Worm (Caenorhabditis elegans): Measurements from ENCODE around the gene rabn-5.

Gene rabn-5

DNA sequence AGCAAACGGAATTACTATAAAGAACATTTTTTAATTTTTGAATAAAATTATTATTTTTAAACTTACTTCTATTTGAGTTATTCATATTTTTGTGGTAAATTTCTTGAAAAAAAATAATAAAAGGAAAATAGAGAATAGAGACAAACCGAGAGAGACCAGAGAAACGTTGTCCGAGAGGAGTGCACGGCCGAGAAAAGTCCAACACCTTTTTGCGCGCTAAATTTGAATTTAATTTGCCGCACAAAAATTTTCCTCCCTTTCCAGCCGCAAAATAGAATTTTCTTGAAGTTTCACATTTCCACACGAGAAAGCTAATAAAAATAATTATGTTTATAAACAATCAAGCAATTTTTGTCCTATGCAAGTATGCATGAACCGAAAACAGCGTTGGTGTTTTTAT lies 7.4 kb downstream of the rabn-5 start, which contains the start of the genes F01F1.11 and F01F1.3 (continued):
- TF ChIP-seq ztf-11 (tag; optimal IDR thresholded peaks at IDR 0.05), result no peak
- TF ChIP-seq egl-27 (tag; optimal IDR thresholded peaks at IDR 0.05), result peak; percentile 68
- TF ChIP-seq ceh-82 (tag; optimal IDR thresholded peaks at IDR 0.05), result no peak
- TF ChIP-seq lin-13 (GFP tag; optimal IDR thresholded peaks at IDR 0.05), result peak; percentile 69
- peak; percentile 79 for TF ChIP-seq F13H6.1 (tag; optimal IDR thresholded peaks at IDR 0.05)
- TF ChIP-seq mdl-1 (tag; optimal IDR thresholded peaks at IDR 0.05), result no peak
- peak; percentile 88 for TF ChIP-seq sma-3 (GFP tag; optimal IDR thresholded peaks at IDR 0.05)
- TF ChIP-seq snpc-4 (tag; optimal IDR thresholded peaks at IDR 0.05), result peak; percentile 30
- peak; percentile 25 for TF ChIP-seq blmp-1 (tag; optimal IDR thresholded peaks at IDR 0.05; ENCODE audit: insufficient read depth)
- TF ChIP-seq elt-1 (tag; optimal IDR thresholded peaks at IDR 0.05), result no peak
- peak; percentile 82 for TF ChIP-seq crh-2 (tag; optimal IDR thresholded peaks at IDR 0.05)

DNA sequence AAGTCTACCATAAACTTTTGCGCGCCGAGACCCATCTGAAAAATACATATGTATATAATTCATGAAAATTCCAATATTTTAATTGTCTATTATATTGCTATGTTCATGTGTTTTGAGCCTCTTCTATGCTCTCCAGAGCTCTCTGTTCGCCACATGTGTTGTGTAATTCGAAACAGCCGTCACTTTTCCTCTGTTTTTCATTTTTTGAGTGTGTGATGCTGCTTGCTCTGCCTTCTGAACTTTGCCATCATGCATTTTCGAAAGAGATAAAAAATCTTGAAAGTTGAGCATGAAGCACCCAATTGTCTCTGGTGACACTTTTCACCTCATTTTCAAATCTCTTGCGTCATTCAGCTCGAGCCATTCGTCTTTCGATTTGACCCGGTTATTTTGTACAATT lies 7.9 kb downstream of the rabn-5 start:
- TF ChIP-seq fos-1 (tag; optimal IDR thresholded peaks at IDR 0.05) (no peak), nhr-129 (tag; optimal IDR thresholded peaks at IDR 0.05) (peak; percentile 67)

DNA sequence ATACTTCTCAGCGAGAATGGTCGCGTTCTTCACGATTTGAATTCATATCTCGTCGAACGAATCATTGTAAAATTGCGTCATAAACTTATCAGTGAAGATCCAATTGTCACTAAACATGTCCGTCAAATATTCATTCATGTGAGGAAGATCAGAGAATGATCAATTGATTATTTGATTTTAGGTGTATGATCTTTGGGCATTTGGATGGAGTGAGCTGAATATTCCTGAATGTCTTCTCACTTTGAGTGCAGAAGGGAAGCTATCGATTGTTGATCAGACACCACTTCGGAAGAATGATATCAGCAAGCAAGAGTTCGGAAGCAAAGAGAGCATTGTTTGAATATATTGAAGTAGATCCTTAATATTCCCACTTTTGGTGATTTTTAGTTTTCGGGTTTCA lies 9.9 kb downstream of the rabn-5 start:
- TF ChIP-seq lsy-2 (tag; optimal IDR thresholded peaks at IDR 0.05), result peak in 1 of 2 experiments; percentile 56
- TF ChIP-seq mbf-1 (tag; optimal IDR thresholded peaks at IDR 0.05), result no peak
- TF ChIP-seq nhr-21 (tag; optimal IDR thresholded peaks at IDR 0.05), result peak; percentile 96
- TF ChIP-seq ceh-16 (tag; optimal IDR thresholded peaks at IDR 0.05), result no peak
- TF ChIP-seq nhr-25 (tag; optimal IDR thresholded peaks at IDR 0.05), result peak; percentile 56
- no peak for TF ChIP-seq ZK546.5 (tag; optimal IDR thresholded peaks at IDR 0.05)
- no peak for TF ChIP-seq nhr-237 (tag; optimal IDR thresholded peaks at IDR 0.05)
- TF ChIP-seq nhr-6 (tag; optimal IDR thresholded peaks at IDR 0.05), result peak; percentile 31
- peak; percentile 68 for TF ChIP-seq gmeb-1 (tag; optimal IDR thresholded peaks at IDR 0.05)
- peak; percentile 65 for TF ChIP-seq blmp-1 (tag; optimal IDR thresholded peaks at IDR 0.05; ENCODE audit: insufficient read depth)
- no peak for TF ChIP-seq alr-1 (tag; optimal IDR thresholded peaks at IDR 0.05)
- no peak for TF ChIP-seq dmd-4 (tag; optimal IDR thresholded peaks at IDR 0.05)
- peak; percentile 71 for TF ChIP-seq crh-2 (tag; optimal IDR thresholded peaks at IDR 0.05)
- TF ChIP-seq unc-62 (GFP tag; optimal IDR thresholded peaks at IDR 0.05), result peak; percentile 34
- TF ChIP-seq skn-1 (tag; optimal IDR thresholded peaks at IDR 0.05), result peak; percentile 34
- TF ChIP-seq sma-9 (GFP tag; optimal IDR thresholded peaks at IDR 0.05), result peak; percentile 74
- no peak for TF ChIP-seq sma-9 (tag; optimal IDR thresholded peaks at IDR 0.05)
- peak; percentile 57 for TF ChIP-seq ztf-4 (tag; optimal IDR thresholded peaks at IDR 0.05)
- TF ChIP-seq mab-5 (tag; optimal IDR thresholded peaks at IDR 0.05), result no peak
- no peak for TF ChIP-seq egl-27 (tag; optimal IDR thresholded peaks at IDR 0.05)
- peak; percentile 42 for TF ChIP-seq fos-1 (tag; optimal IDR thresholded peaks at IDR 0.05)
- TF ChIP-seq lin-13 (GFP tag; optimal IDR thresholded peaks at IDR 0.05), result peak; percentile 15
- peak; percentile 79 for TF ChIP-seq sma-3 (GFP tag; optimal IDR thresholded peaks at IDR 0.05)
- peak; percentile 77 for TF ChIP-seq nhr-129 (tag; optimal IDR thresholded peaks at IDR 0.05)
- TF ChIP-seq mdl-1 (tag; optimal IDR thresholded peaks at IDR 0.05), result peak in 1 of 2 experiments; percentile 42
- TF ChIP-seq ama-1 (optimal IDR thresholded peaks at IDR 0.05), result peak; percentile 87
- no peak for TF ChIP-seq snpc-4 (tag; optimal IDR thresholded peaks at IDR 0.05)

DNA sequence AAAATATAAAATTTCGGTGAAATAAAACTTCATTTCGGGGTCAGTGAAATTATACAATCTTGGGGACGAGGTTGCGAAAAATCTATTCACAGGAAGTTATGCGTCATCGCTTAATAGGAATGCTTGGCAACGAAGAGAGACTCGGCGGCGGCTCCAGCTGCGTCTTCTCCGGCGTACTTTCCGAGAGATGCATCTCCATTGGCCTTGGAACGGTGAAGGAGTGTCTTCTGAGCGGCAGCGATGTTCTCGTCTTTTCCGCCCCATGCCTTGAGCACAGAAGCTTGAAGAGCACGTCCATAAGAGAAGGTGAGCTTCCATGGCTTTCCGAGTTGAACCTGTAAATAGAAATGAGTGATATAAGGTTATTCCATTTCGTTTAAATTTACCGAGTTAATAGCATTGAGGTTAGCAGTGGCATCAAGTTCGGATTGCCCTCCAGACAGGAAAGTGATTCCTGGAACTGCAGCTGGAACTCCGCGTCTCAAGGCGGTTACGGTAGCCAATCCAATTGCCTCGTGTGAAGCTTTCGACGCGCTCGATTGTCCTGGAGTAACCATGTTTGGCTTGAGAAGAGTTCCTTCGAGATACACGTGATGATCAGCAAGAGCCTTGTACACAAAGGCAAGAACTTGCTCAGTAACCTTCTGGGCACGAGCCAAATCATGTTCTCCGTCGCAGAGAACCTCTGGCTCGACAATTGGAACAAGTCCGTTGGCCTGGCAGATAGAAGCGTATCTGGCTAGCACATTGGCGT lies 10.5 kb downstream of the rabn-5 start:
- TF ChIP-seq nhr-12 (tag; optimal IDR thresholded peaks at IDR 0.05), result no peak
- peak; percentile 6 for TF ChIP-seq nhr-129 (tag; optimal IDR thresholded peaks at IDR 0.05)

DNA sequence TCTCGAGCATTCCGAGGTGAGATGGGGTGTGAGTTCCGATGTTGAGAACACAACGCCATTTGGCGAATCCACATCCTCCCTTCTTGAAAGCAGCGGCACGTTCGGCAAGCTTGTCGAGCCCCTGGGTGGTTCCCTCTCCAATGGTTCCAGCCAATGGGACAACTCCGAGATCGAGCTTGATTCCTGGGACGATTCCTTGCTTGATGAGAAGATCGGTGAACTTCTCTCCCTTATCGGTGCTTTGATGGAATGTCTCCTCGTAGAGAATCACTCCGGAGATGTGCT lies 11.0 kb downstream of the rabn-5 start:
- TF ChIP-seq R02D3.7 (tag; optimal IDR thresholded peaks at IDR 0.05) (no peak), gmeb-1 (tag; optimal IDR thresholded peaks at IDR 0.05) (no peak), nhr-77 (tag; optimal IDR thresholded peaks at IDR 0.05) (no peak), lin-11 (tag; optimal IDR thresholded peaks at IDR 0.05) (no peak), nhr-25 (tag; optimal IDR thresholded peaks at IDR 0.05) (no peak), mab-5 (tag; optimal IDR thresholded peaks at IDR 0.05) (no peak), unc-55 (GFP tag; optimal IDR thresholded peaks at IDR 0.05) (no peak), sma-9 (GFP tag; optimal IDR thresholded peaks at IDR 0.05) (no peak), sma-9 (tag; optimal IDR thresholded peaks at IDR 0.05) (no peak), dmd-4 (tag; optimal IDR thresholded peaks at IDR 0.05) (no peak), sma-3 (GFP tag; optimal IDR thresholded peaks at IDR 0.05) (no peak), nhr-21 (tag; optimal IDR thresholded peaks at IDR 0.05) (no peak), fos-1 (tag; optimal IDR thresholded peaks at IDR 0.05) (no peak), lin-39 (tag; optimal IDR thresholded peaks at IDR 0.05) (no peak)

Data from whole organism, L2 larva.